Worm (Caenorhabditis elegans): ENCODE measurements around the gene acl-4.
"Not testable (repeated sequence)": the region's sequence is repeated elsewhere in the genome, so short reads cannot be mapped to it uniquely, and the experiment has no call there.

Gene acl-4

DNA sequence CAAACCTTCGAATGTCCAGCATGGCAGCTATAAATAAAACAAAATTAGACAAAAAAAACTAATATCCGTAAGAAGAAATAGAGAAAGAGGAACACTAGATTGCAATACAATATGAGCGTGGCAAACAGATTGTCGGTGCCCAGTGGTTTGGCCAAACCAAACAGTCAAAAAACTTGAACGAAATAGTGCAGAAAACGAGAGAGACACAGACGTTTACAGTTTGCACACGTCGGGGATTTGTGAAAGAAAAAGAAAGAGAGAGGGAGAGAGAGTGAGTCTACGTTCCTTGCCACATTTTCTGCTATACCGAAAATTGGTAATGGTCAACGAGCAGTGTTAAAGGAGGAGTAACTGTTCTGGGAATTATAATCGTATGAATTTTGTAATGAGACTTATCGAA lies 35.1 kb downstream of the acl-4 start, which contains the start of gene ergi-1:
Gene ergi-1 (minus strand): TSS at position 101 of the 400 bp plus-strand sequence.
- TF ChIP-seq pag-3 (tag; optimal IDR thresholded peaks at IDR 0.05; ENCODE audit: borderline replicate concordance) (no peak), pha-2 (tag; optimal IDR thresholded peaks at IDR 0.05) (no peak), T23F11.4 (GFP tag; optimal IDR thresholded peaks at IDR 0.05) (no peak), unc-42 (tag; optimal IDR thresholded peaks at IDR 0.05) (no peak), hlh-30 (tag; optimal IDR thresholded peaks at IDR 0.05; ENCODE audit: insufficient read depth) (no peak), ceh-45 (GFP tag; IDR thresholded peaks at IDR 0.05) (no peak), madf-2 (tag; optimal IDR thresholded peaks at IDR 0.05) (no peak), hlh-13 (GFP tag; optimal IDR thresholded peaks at IDR 0.05) (no peak), tbx-2 (tag; optimal IDR thresholded peaks at IDR 0.05) (no peak), unc-55 (GFP tag; optimal IDR thresholded peaks at IDR 0.05) (no peak), pat-9 (tag; optimal IDR thresholded peaks at IDR 0.05) (no peak), ceh-9 (tag; optimal IDR thresholded peaks at IDR 0.05) (no peak)

DNA sequence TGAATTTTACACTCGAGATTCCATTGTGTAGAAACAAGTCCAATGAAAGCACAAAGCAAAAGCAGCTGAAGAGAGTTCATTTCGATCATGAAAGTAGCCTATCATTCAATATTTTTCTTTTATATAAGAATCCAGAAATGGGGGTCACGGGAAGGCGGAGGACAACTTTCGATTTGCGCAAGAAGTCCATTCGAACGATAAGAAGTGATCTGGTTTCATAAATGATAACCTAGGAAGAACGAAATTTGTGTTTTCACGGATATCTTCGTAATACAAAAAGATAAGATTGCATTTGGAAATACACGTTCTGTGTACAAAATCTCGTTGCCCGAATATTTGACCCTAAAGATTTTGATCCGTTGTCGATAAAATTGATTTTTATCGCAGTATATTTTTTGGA lies 38.8 kb downstream of the acl-4 start, which contains the start of gene Y102A11A.5:
Gene Y102A11A.5 (minus strand): TSS at position 175 of the 400 bp plus-strand sequence.
- TF ChIP-seq ceh-19 (GFP tag; optimal IDR thresholded peaks at IDR 0.05), result no peak
- TF ChIP-seq hlh-6 (tag; optimal IDR thresholded peaks at IDR 0.05), result no peak
- TF ChIP-seq hlh-15 (tag; optimal IDR thresholded peaks at IDR 0.05), result no peak
- TF ChIP-seq fkh-6 (tag; optimal IDR thresholded peaks at IDR 0.05), result no peak
- TF ChIP-seq ceh-31 (tag; optimal IDR thresholded peaks at IDR 0.05), result no peak
- TF ChIP-seq fax-1 (tag; optimal IDR thresholded peaks at IDR 0.05), result no peak
- no peak for TF ChIP-seq elt-2 (tag; optimal IDR thresholded peaks at IDR 0.05)
- no peak for TF ChIP-seq pha-4 (tag; optimal IDR thresholded peaks at IDR 0.05)
- TF ChIP-seq mec-3 (tag; optimal IDR thresholded peaks at IDR 0.05; ENCODE audit: borderline replicate concordance), result no peak
- TF ChIP-seq zip-5 (tag; optimal IDR thresholded peaks at IDR 0.05), result no peak
- no peak for TF ChIP-seq ets-4 (tag; optimal IDR thresholded peaks at IDR 0.05)
- no peak for TF ChIP-seq hlh-30 (tag; optimal IDR thresholded peaks at IDR 0.05; ENCODE audit: insufficient read depth)
- TF ChIP-seq ceh-9 (tag; optimal IDR thresholded peaks at IDR 0.05), result no peak
- TF ChIP-seq elt-4 (tag; optimal IDR thresholded peaks at IDR 0.05), result no peak
- TF ChIP-seq nhr-11 (tag; optimal IDR thresholded peaks at IDR 0.05), result no peak

DNA sequence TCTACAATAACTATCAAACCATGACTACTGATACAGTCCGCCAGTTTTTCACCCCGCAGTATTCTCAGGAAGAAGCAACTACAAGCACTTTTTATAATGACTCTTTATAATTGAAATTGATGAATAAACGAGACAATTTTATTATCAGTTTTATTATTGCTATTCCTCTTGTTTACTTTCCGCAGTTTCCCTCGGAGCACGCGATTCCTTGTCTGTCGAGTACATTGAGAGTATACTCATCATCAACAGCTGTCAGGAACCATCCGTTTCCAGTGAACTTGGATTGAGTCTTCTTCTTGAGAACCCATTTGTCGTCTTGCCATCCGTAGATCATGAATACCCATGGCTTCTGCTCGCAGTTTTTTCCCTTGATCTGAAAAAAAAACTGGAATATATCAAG lies 39.4 kb downstream of the acl-4 start:
- TF ChIP-seq lin-11 (tag; optimal IDR thresholded peaks at IDR 0.05), result no peak
- TF ChIP-seq ceh-31 (tag; optimal IDR thresholded peaks at IDR 0.05), result no peak
- TF ChIP-seq hlh-13 (GFP tag; optimal IDR thresholded peaks at IDR 0.05), result no peak
- no peak for TF ChIP-seq lim-6 (tag; optimal IDR thresholded peaks at IDR 0.05)
- no peak for TF ChIP-seq tbx-7 (tag; optimal IDR thresholded peaks at IDR 0.05)

DNA sequence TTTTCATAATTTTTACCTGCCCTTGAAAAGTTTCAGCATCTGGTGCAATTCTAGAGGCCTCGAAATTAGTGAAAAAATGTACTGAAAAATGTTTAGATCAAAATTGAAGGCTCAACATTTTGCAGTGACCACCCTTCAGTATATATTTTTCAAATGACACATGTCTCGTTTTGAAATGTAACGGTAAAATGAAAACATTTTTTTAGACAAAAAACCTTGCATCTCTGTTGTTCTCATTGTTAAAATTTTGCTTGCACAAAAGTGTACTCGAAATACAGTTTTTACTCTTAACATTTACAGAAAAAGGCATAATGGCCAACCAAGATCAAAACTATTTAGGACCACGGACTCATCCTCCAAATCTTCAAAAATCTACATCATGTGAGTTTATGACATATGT lies 43.9 kb downstream of the acl-4 start, which contains the start of gene Y102A11A.2:
Gene Y102A11A.2 (plus strand): TSS at position 301 of the 400 bp plus-strand sequence.
- TF ChIP-seq Y22D7AL.16 (tag; optimal IDR thresholded peaks at IDR 0.05); mec-3 (tag; optimal IDR thresholded peaks at IDR 0.05; ENCODE audit: borderline replicate concordance); sox-4 (tag; optimal IDR thresholded peaks at IDR 0.05): not testable (repeated sequence)

DNA sequence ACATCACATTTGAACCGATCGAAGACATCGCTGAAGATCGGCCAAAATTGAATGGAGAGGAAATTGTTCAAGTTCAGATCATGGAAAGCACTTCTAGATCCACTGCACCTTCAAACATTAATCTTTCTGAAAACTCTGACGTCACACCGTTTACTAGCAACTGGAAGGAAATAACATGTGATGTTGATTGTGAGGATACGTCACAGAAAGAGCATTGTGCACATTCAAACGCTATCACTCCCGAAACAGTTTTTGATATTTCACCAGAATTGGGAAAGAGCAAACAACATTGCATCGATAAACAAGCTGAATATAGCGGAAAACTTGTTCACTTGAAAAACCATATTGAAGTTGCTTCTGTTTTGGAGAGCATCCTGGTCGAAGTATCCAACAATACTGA lies 48.7 kb downstream of the acl-4 start:
- TF ChIP-seq ceh-48 (tag; optimal IDR thresholded peaks at IDR 0.05), result no peak
- no peak for TF ChIP-seq Y22D7AL.16 (tag; optimal IDR thresholded peaks at IDR 0.05)
- no peak for TF ChIP-seq F13H6.1 (tag; optimal IDR thresholded peaks at IDR 0.05)
- no peak for TF ChIP-seq fkh-10 (GFP tag; optimal IDR thresholded peaks at IDR 0.05)
- no peak for TF ChIP-seq ahr-1 (tag; optimal IDR thresholded peaks at IDR 0.05)
- no peak for TF ChIP-seq rnt-1 (tag; optimal IDR thresholded peaks at IDR 0.05)
- no peak for TF ChIP-seq pqm-1 (tag; optimal IDR thresholded peaks at IDR 0.05)
- TF ChIP-seq mec-3 (tag; optimal IDR thresholded peaks at IDR 0.05; ENCODE audit: borderline replicate concordance), result no peak
- TF ChIP-seq ceh-22 (tag; optimal IDR thresholded peaks at IDR 0.05), result no peak
- no peak for TF ChIP-seq ref-2 (tag; optimal IDR thresholded peaks at IDR 0.05)
- TF ChIP-seq ceh-14 (tag; optimal IDR thresholded peaks at IDR 0.05), result no peak
- TF ChIP-seq ceh-2 (tag; optimal IDR thresholded peaks at IDR 0.05), result no peak
- TF ChIP-seq pax-1 (tag; optimal IDR thresholded peaks at IDR 0.05), result no peak
- no peak for TF ChIP-seq hlh-13 (GFP tag; optimal IDR thresholded peaks at IDR 0.05)
- no peak for TF ChIP-seq npax-4 (tag; optimal IDR thresholded peaks at IDR 0.05)

Measured in whole organism, late embryonic.